Worm (Caenorhabditis elegans) whole organism, early embryonic: ENCODE results near the gene srx-122.

Experiments used
- F13C5.2 ChIP-seq: sonication (generic microtip); optimal IDR thresholded peaks from 2 replicates; lab custom pipeline; 2017; ENCODE audit warnings: mild to moderate bottlenecking, missing genetic modification characterization, inconsistent platforms, missing compliant biosample characterization
- ets-7 ChIP-seq: sonication (generic microtip); optimal IDR thresholded peaks from 2 replicates; lab custom pipeline; 2016; ENCODE audit warnings: missing genotype, missing genetic modification characterization, missing compliant biosample characterization
- flt-1 ChIP-seq: fragments of 200-800 bp; sonication (Bioruptor generic); IDR thresholded peaks from 2 replicates; pipeline ENCODE4 v1.3.6; 2022; ENCODE audit warnings: missing genetic modification characterization, missing compliant biosample characterization
- hnd-1 ChIP-seq: sonication (generic microtip); optimal IDR thresholded peaks from 2 replicates; lab custom pipeline; 2016; ENCODE audit warnings: missing genetic modification characterization, missing compliant biosample characterization
- scrt-1 ChIP-seq: fragments of 200-800 bp; sonication (Bioruptor generic); IDR thresholded peaks from 2 replicates; pipeline ENCODE4 v1.3.6; 2022; ENCODE audit warnings: missing genetic modification characterization, missing compliant biosample characterization

DNA sequence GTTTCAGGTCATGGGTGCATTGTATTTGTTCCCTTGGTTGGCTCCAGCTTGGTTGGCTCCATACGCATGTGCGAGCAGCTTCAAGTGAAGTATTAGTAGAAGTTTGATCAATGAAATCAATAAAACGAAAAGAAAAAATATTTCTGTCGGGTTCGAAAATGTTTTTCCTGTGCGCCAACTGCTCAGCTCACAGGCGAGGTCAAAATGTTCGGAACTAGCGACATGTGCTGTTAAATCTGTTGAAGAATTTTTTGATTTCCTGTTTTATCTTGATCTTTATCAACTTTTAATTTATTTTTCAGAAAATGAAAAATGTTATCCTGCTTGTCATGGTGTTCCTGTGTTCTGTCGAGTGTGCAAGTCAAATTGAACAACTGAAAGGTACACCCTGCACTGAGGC, 16.1 kb downstream of the srx-122 start, which contains the start of gene T28A11.25:
- TF ChIP-seq scrt-1 (GFP tag; lab: Robert Waterston, UW) (no peak), hnd-1 (tag; lab: Kevin White, UChicago) (no peak), flt-1 (no peak), F13C5.2 (tag; lab: Kevin White, UChicago) (no peak), ets-7 (tag; lab: Kevin White, UChicago) (no peak)
